Fruit fly (Drosophila melanogaster) whole organism, embryonic: Measurements from ENCODE around the gene Wbp2.
A peak's percentile ranks its signal among the peaks of the same experiment; 100 is the strongest.

Experiments used
- Awh ChIP-seq: fragments of 200-800 bp; sonication (Bioruptor generic); IDR thresholded peaks from 2 replicates; pipeline ENCODE4, ENCODE4 v1.3.6; 2022; ENCODE audit warnings: missing biosample characterization, missing genetic modification characterization
- Bteb2 ChIP-seq: fragments of 200-800 bp; sonication (Bioruptor generic); optimal IDR thresholded peaks from 2 replicates; lab custom pipeline; 2016; ENCODE audit warnings: missing biosample characterization, missing genetic modification characterization
- CG10267 ChIP-seq: fragments of 200-800 bp; sonication (Bioruptor generic); optimal IDR thresholded peaks from 2 replicates; lab custom pipeline; 2018; ENCODE audit warnings: missing biosample characterization, mild to moderate bottlenecking, missing genetic modification characterization, moderate library complexity
- CG10321 ChIP-seq: fragments of 200-800 bp; sonication (Bioruptor generic); IDR thresholded peaks from 2 replicates; pipeline ENCODE4 v1.3.6; 2022; ENCODE audit warnings: missing biosample characterization, missing genetic modification characterization
- CG11560 ChIP-seq: fragments of 200-800 bp; sonication (Bioruptor generic); IDR thresholded peaks from 3 replicates; pipeline ENCODE4 v1.3.6; 2022; ENCODE audit warnings: missing biosample characterization, missing genetic modification characterization
- CG12391 ChIP-seq: fragments of 200-800 bp; sonication (Bioruptor generic); optimal IDR thresholded peaks from 3 replicates; lab custom pipeline; 2018; ENCODE audit warnings: missing biosample characterization, mild to moderate bottlenecking, missing genetic modification characterization, moderate library complexity
- CG15073 ChIP-seq: fragments of 200-800 bp; sonication (Bioruptor generic); optimal IDR thresholded peaks from 2 replicates; lab custom pipeline; 2016; ENCODE audit warnings: missing biosample characterization, missing genetic modification characterization
- CG15514 ChIP-seq: fragments of 200-800 bp; sonication (Bioruptor generic); optimal IDR thresholded peaks from 3 replicates; lab custom pipeline; 2017; ENCODE audit warnings: missing biosample characterization, missing genetic modification characterization, mild to moderate bottlenecking, moderate library complexity, missing genetic modification reagents
- CG15601 ChIP-seq: fragments of 200-800 bp; sonication (Bioruptor generic); optimal IDR thresholded peaks from 3 replicates; lab custom pipeline; 2019; ENCODE audit warnings: missing biosample characterization, mild to moderate bottlenecking, missing genetic modification characterization, moderate library complexity
- CG15696 ChIP-seq: fragments of 200-800 bp; sonication (Bioruptor generic); optimal IDR thresholded peaks from 2 replicates; lab custom pipeline; 2019; ENCODE audit warnings: missing biosample characterization, mild to moderate bottlenecking, missing genetic modification characterization, moderate library complexity
- CG1602 ChIP-seq: fragments of 200-800 bp; sonication (Bioruptor generic); optimal IDR thresholded peaks from 3 replicates; lab custom pipeline; 2016; ENCODE audit warnings: missing biosample characterization, missing genetic modification characterization
- CG1647 ChIP-seq: fragments of 200-800 bp; sonication (Bioruptor generic); optimal IDR thresholded peaks from 3 replicates; lab custom pipeline; 2016; ENCODE audit warnings: missing biosample characterization, missing genetic modification characterization
- CG18764 ChIP-seq: fragments of 200-800 bp; sonication (Bioruptor generic); optimal IDR thresholded peaks from 3 replicates; lab custom pipeline; 2016; ENCODE audit warnings: missing biosample characterization, missing genetic modification characterization
- CG32772 ChIP-seq: fragments of 200-800 bp; sonication (Bioruptor generic); IDR thresholded peaks from 2 replicates; pipeline ENCODE4 v1.3.6; 2022; ENCODE audit warnings: missing biosample characterization, missing genetic modification characterization
- CG33213 ChIP-seq: fragments of 200-800 bp; sonication (Bioruptor generic); optimal IDR thresholded peaks from 3 replicates; lab custom pipeline; 2016; ENCODE audit warnings: missing biosample characterization, missing genetic modification characterization
- CG5180 ChIP-seq: fragments of 200-800 bp; sonication (Bioruptor generic); optimal IDR thresholded peaks from 3 replicates; lab custom pipeline; 2017; ENCODE audit warnings: missing biosample characterization, missing genetic modification characterization, mild to moderate bottlenecking, moderate library complexity, missing genetic modification reagents
- CG6654 ChIP-seq: fragments of 200-800 bp; sonication (Bioruptor generic); optimal IDR thresholded peaks from 2 replicates; lab custom pipeline; 2017; ENCODE audit warnings: missing biosample characterization, mild to moderate bottlenecking, missing genetic modification characterization
- CG6765 ChIP-seq: fragments of 200-800 bp; sonication (Bioruptor generic); optimal IDR thresholded peaks from 3 replicates; lab custom pipeline; 2017; ENCODE audit warnings: missing biosample characterization, mild to moderate bottlenecking, missing genetic modification characterization
- CG6791 ChIP-seq: fragments of 200-800 bp; sonication (Bioruptor generic); IDR thresholded peaks from 3 replicates; pipeline ENCODE4 v1.3.6; 2022; ENCODE audit warnings: missing biosample characterization, missing genetic modification characterization; ENCODE audit not compliant: partially characterized antibody
- CG7963 ChIP-seq: fragments of 200-800 bp; sonication (Bioruptor generic); IDR thresholded peaks from 3 replicates; pipeline ENCODE4 v1.3.6; 2022; ENCODE audit warnings: missing biosample characterization, missing genetic modification characterization; ENCODE audit not compliant: partially characterized antibody
- CG8388 ChIP-seq: fragments of 200-800 bp; sonication (Bioruptor generic); optimal IDR thresholded peaks from 2 replicates; lab custom pipeline; 2019; ENCODE audit warnings: missing biosample characterization, mild to moderate bottlenecking, missing genetic modification characterization, moderate library complexity
- CG8765 ChIP-seq: fragments of 200-800 bp; sonication (Bioruptor generic); IDR thresholded peaks from 2 replicates; pipeline ENCODE4 v1.3.6; 2022; ENCODE audit warnings: missing biosample characterization, missing genetic modification characterization
- CG9215 ChIP-seq: fragments of 200-800 bp; sonication (Bioruptor generic); IDR thresholded peaks from 2 replicates; pipeline ENCODE4 v1.3.6; 2022; ENCODE audit warnings: missing biosample characterization, missing genetic modification characterization
- Gsc ChIP-seq: fragments of 200-800 bp; sonication (Bioruptor generic); IDR thresholded peaks from 2 replicates; pipeline ENCODE4 v1.3.6; 2022; ENCODE audit warnings: missing biosample characterization, missing genetic modification characterization
- Gug ChIP-seq: fragments of 200-800 bp; sonication (Bioruptor generic); IDR thresholded peaks from 4 replicates; pipeline ENCODE4 v1.3.6; 2022; ENCODE audit warnings: missing biosample characterization, missing genetic modification characterization
- HmgZ ChIP-seq: fragments of 200-800 bp; sonication (Bioruptor generic); optimal IDR thresholded peaks from 2 replicates; lab custom pipeline; 2018; ENCODE audit warnings: missing biosample characterization, mild to moderate bottlenecking, missing genetic modification characterization
- Kr ChIP-seq: fragments of 200-800 bp; sonication (Bioruptor generic); optimal IDR thresholded peaks from 2 replicates; lab custom pipeline; 2017; ENCODE audit warnings: missing biosample characterization, mild to moderate bottlenecking, missing genetic modification characterization
- MBD-R2 ChIP-seq: fragments of 200-800 bp; sonication (Bioruptor generic); IDR thresholded peaks from 2 replicates; pipeline ENCODE4 v1.3.6; 2022; ENCODE audit warnings: missing biosample characterization, missing genetic modification characterization
- aop ChIP-seq: fragments of 200-800 bp; sonication (Bioruptor generic); IDR thresholded peaks from 2 replicates; pipeline ENCODE4 v1.3.6; 2022; ENCODE audit warnings: missing biosample characterization, missing genetic modification characterization
- bcd ChIP-seq: fragments of 200-800 bp; sonication (Bioruptor generic); optimal IDR thresholded peaks from 2 replicates; lab custom pipeline; 2017; ENCODE audit warnings: missing biosample characterization, mild to moderate bottlenecking, missing genetic modification characterization
- br ChIP-seq: fragments of >200 bp; optimal IDR thresholded peaks from 2 replicates; lab custom pipeline; 2017
- chif ChIP-seq, 2 experiments: fragments of 200-800 bp; sonication (Bioruptor generic); optimal IDR thresholded peaks; 3 replicates each; lab custom pipeline; 2016; ENCODE audit warnings: missing biosample characterization in 2 of 2, missing genetic modification characterization in 2 of 2
- chinmo ChIP-seq: fragments of 200-800 bp; sonication (Bioruptor generic); IDR thresholded peaks from 4 replicates; pipeline ENCODE4 v1.3.6; 2022; ENCODE audit warnings: missing biosample characterization, missing genetic modification characterization; ENCODE audit not compliant: partially characterized antibody
- chn ChIP-seq: fragments of 200-800 bp; sonication (Bioruptor generic); optimal IDR thresholded peaks from 2 replicates; lab custom pipeline; 2016; ENCODE audit warnings: missing biosample characterization, missing genetic modification characterization
- croc ChIP-seq: fragments of 200-800 bp; sonication (Bioruptor generic); conservative IDR thresholded peaks from 3 replicates; pipeline ENCODE4 v1.3.6; 2022; ENCODE audit warnings: missing biosample characterization, missing genetic modification characterization
- danr ChIP-seq: fragments of 200-800 bp; sonication (Bioruptor generic); IDR thresholded peaks from 2 replicates; pipeline ENCODE4 v1.3.6; 2022; ENCODE audit warnings: missing biosample characterization, missing genetic modification characterization
- exex ChIP-seq: fragments of 200-800 bp; sonication (Bioruptor generic); optimal IDR thresholded peaks from 4 replicates; lab custom pipeline; 2018; ENCODE audit warnings: missing biosample characterization, mild to moderate bottlenecking, missing genetic modification characterization, moderate library complexity
- fd64A ChIP-seq: fragments of 200-800 bp; sonication (Bioruptor generic); optimal IDR thresholded peaks from 3 replicates; lab custom pipeline; 2018; ENCODE audit warnings: missing biosample characterization, mild to moderate bottlenecking, missing genetic modification characterization
- grau ChIP-seq: fragments of 200-800 bp; optimal IDR thresholded peaks from 3 replicates; lab custom pipeline; 2019; ENCODE audit warnings: missing biosample characterization, mild to moderate bottlenecking, missing genetic modification characterization, moderate library complexity
- gt ChIP-seq: fragments of 200-800 bp; sonication (Bioruptor generic); IDR thresholded peaks from 2 replicates; pipeline ENCODE4 v1.3.6; 2022; ENCODE audit warnings: missing biosample characterization, missing genetic modification characterization
- kah ChIP-seq: fragments of 200-800 bp; sonication (Bioruptor generic); optimal IDR thresholded peaks from 2 replicates; lab custom pipeline; 2018; ENCODE audit warnings: missing biosample characterization, mild to moderate bottlenecking, missing genetic modification characterization
- kni ChIP-seq: fragments of 200-800 bp; sonication (Bioruptor generic); optimal IDR thresholded peaks from 3 replicates; lab custom pipeline; 2017; ENCODE audit warnings: mild to moderate bottlenecking, missing biosample characterization, missing genetic modification reagents, missing genetic modification characterization
- lmd ChIP-seq: fragments of 200-800 bp; sonication (Bioruptor generic); IDR thresholded peaks from 2 replicates; pipeline ENCODE4 v1.3.6; 2022; ENCODE audit warnings: missing biosample characterization, missing genetic modification characterization
- mirr ChIP-seq: fragments of 200-800 bp; sonication (Bioruptor generic); optimal IDR thresholded peaks from 3 replicates; lab custom pipeline; 2018; ENCODE audit warnings: missing biosample characterization, mild to moderate bottlenecking, missing genetic modification characterization
- oc ChIP-seq: fragments of 200-800 bp; sonication (Bioruptor generic); optimal IDR thresholded peaks from 2 replicates; lab custom pipeline; 2018; ENCODE audit warnings: missing biosample characterization, mild to moderate bottlenecking, missing genetic modification characterization, moderate library complexity
- odd ChIP-seq: fragments of 200-800 bp; sonication (Bioruptor generic); optimal IDR thresholded peaks from 2 replicates; lab custom pipeline; 2017; ENCODE audit warnings: missing biosample characterization, mild to moderate bottlenecking, missing genetic modification characterization
- p53 ChIP-seq: fragments of 200-800 bp; sonication (Bioruptor generic); optimal IDR thresholded peaks from 2 replicates; lab custom pipeline; 2016; ENCODE audit warnings: missing biosample characterization, missing genetic modification characterization
- sens ChIP-seq: fragments of 200-800 bp; sonication (Bioruptor generic); peaks from one replicate; lab custom pipeline; 2016; ENCODE audit warnings: missing biosample characterization, missing genetic modification characterization
- slou ChIP-seq: fragments of 200-800 bp; sonication (Bioruptor generic); optimal IDR thresholded peaks from 3 replicates; lab custom pipeline; 2016; ENCODE audit warnings: missing biosample characterization, missing genetic modification characterization
- wor ChIP-seq: fragments of 200-800 bp; sonication (Bioruptor generic); IDR thresholded peaks from 2 replicates; pipeline ENCODE4 v1.3.6; 2022; ENCODE audit warnings: missing biosample characterization, missing genetic modification characterization

The Wbp2 gene

DNA sequence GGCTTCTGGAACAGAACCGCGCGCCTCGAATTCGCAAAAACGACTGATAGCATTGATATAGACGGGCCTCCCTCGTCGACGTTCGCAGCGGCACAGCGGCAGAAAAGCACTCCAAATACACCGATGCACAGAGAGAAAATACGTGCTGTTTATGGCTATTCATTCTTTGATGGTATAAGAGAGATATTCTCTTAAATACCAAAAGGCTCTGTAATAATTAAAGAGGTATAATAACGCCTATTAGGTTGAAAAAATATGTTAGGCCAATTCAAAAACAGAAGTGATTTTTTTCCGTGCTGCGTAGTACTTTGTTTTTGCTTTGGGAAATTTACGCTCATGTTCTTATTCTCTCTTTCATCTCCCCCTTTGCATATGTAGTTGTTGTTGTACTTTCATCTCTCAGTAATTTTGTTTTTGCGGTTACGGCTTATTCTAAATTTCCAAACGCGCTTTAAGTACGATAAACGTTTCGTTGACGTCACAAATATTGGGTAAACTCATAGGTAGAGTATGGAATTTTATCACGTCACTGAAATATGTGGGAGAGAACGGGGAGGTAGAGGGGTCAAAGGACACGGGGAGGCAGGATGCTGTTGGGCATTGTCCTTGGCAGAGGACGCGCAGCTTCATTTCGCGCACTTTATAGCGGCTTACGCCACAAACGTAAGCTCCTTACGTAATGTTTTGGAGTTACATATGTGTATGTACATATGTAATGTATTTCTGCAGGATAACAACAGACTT, 6.7 kb upstream of the Wbp2 start, which contains the start of gene nebu (continued):
- peak; percentile 75 for TF ChIP-seq CG15601 (tag; lab: Kevin White, UChicago)
- TF ChIP-seq CG6765 (GFP tag; lab: Kevin White, UChicago) = peak; percentile 94
- TF ChIP-seq bcd = peak; percentile 97
- peak; percentile 80 for TF ChIP-seq croc (GFP tag; lab: Robert Waterston, UW)
- TF ChIP-seq sens = peak; percentile 99
- TF ChIP-seq CG11560 (tag; lab: Robert Waterston, UW) = no peak; the same call in 1 of the 3 replicates
- no peak for TF ChIP-seq Kr (GFP tag; lab: Kevin White, UChicago)
- peak; percentile 96 for TF ChIP-seq grau (tag; lab: Kevin White, UChicago)
- TF ChIP-seq odd (GFP tag; lab: Kevin White, UChicago) = peak; percentile 91
- TF ChIP-seq CG12391 (tag; lab: Kevin White, UChicago) = peak; percentile 96
- peak; percentile 88 for TF ChIP-seq mirr (GFP tag; lab: Kevin White, UChicago)
- 0 out of 2 replicates have a peak, but pooled peaks have one; percentile 72 for TF ChIP-seq aop (GFP tag; lab: Robert Waterston, UW)
- no peak for TF ChIP-seq chinmo (GFP tag; lab: Robert Waterston, UW)
- peak; percentile 98 for TF ChIP-seq Bteb2
- TF ChIP-seq CG9215 (GFP tag; lab: Robert Waterston, UW) = peak; percentile 94
- peak; percentile 96 for TF ChIP-seq MBD-R2 (GFP tag; lab: Robert Waterston, UW)
- peak; percentile 73; the same call in 1 of the 2 replicates for TF ChIP-seq CG10321 (GFP tag; lab: Robert Waterston, UW)
- no peak for TF ChIP-seq CG7963 (GFP tag; lab: Robert Waterston, UW)
- peak; percentile 91 for TF ChIP-seq CG1602
- peak; percentile 83 for TF ChIP-seq exex (tag; lab: Kevin White, UChicago)
- TF ChIP-seq CG5180 (GFP tag; lab: Kevin White, UChicago) = peak; percentile 84
- TF ChIP-seq chif (GFP tag; optimal IDR thresholded peaks at IDR 0.05; lab: Kevin White, UChicago) = peak; percentile 92 to 95
- TF ChIP-seq br (lab: Kevin White, UChicago) = no peak
- peak; percentile 84 for TF ChIP-seq CG8388 (GFP tag; lab: Kevin White, UChicago)
- TF ChIP-seq p53 (GFP tag; lab: Kevin White, UChicago) = peak; percentile 90
- peak; percentile 95 for TF ChIP-seq CG1647 (GFP tag; lab: Kevin White, UChicago)
- TF ChIP-seq chn (GFP tag; lab: Kevin White, UChicago) = peak; percentile 93
- TF ChIP-seq gt (GFP tag; lab: Robert Waterston, UW) = no peak; the same call in none of the 2 replicates
- peak; percentile 95 for TF ChIP-seq danr (GFP tag; lab: Robert Waterston, UW)
- TF ChIP-seq fd64A = peak; percentile 48
- peak; percentile 94 for TF ChIP-seq CG32772 (GFP tag; lab: Robert Waterston, UW)
- TF ChIP-seq CG10267 (tag; lab: Kevin White, UChicago) = peak; percentile 85
- TF ChIP-seq Awh (GFP tag; lab: Robert Waterston, UW) = peak; percentile 96
- TF ChIP-seq CG15514 (GFP tag; lab: Kevin White, UChicago) = peak; percentile 93
- no peak for TF ChIP-seq CG6791 (GFP tag; lab: Robert Waterston, UW)
- peak; percentile 97; the same call in 1 of the 2 replicates for TF ChIP-seq lmd (GFP tag; lab: Robert Waterston, UW)
- peak; percentile 86 for TF ChIP-seq slou (GFP tag; lab: Kevin White, UChicago)
- no peak for TF ChIP-seq CG8765 (GFP tag; lab: Robert Waterston, UW)
- peak; percentile 62 for TF ChIP-seq CG15073 (GFP tag; lab: Kevin White, UChicago)
- peak; percentile 69 for TF ChIP-seq CG6654 (GFP tag; lab: Kevin White, UChicago)
- peak; percentile 66 for TF ChIP-seq kah (GFP tag; lab: Kevin White, UChicago)
- no peak for TF ChIP-seq oc (tag; lab: Kevin White, UChicago)
- peak; percentile 84 for TF ChIP-seq wor (GFP tag; lab: Robert Waterston, UW)
- TF ChIP-seq CG18764 = peak; percentile 90
- peak; percentile 96 for TF ChIP-seq CG33213 (GFP tag; lab: Kevin White, UChicago)
- peak; percentile 72 for TF ChIP-seq CG15696 (tag; lab: Kevin White, UChicago)
- no peak for TF ChIP-seq Gsc (GFP tag; lab: Robert Waterston, UW)
- peak; percentile 98 for TF ChIP-seq HmgZ (tag; lab: Kevin White, UChicago)
- no peak for TF ChIP-seq kni (GFP tag; lab: Kevin White, UChicago)
- TF ChIP-seq Gug (GFP tag; lab: Robert Waterston, UW) = peak; percentile 95
